Worm (Caenorhabditis elegans) whole organism, L1 larva: Measurements from ENCODE around the gene srh-129.

Source experiments
- egl-27 ChIP-seq, 2 experiments: fragments of 150-350 bp in 1 of 2; sonication (generic microtip); optimal IDR thresholded peaks; 3 replicates each; lab custom pipeline; 2017 to 2018; ENCODE audit warnings: missing biosample characterization in 2 of 2, missing genetic modification characterization in 2 of 2, missing genetic modification reagents in 2 of 2
- fos-1 ChIP-seq: fragments of 150-350 bp; optimal IDR thresholded peaks from 2 replicates; lab custom pipeline; 2014; ENCODE audit warnings: missing biosample characterization, missing genetic modification characterization
- hlh-17 ChIP-seq: fragments of 200-800 bp; sonication (Bioruptor generic); optimal IDR thresholded peaks from 2 replicates; lab custom pipeline; 2018; ENCODE audit warnings: missing genetic modification characterization, mild to moderate bottlenecking, missing compliant biosample characterization, moderate library complexity, borderline replicate concordance
- lin-13 ChIP-seq: fragments of 150-350 bp; optimal IDR thresholded peaks from 2 replicates; lab custom pipeline; 2014; ENCODE audit warnings: missing biosample characterization, missing genetic modification reagents, missing genetic modification characterization
- lin-15B ChIP-seq: fragments of 150-350 bp; sonication (generic microtip); optimal IDR thresholded peaks from 3 replicates; lab custom pipeline; 2014; ENCODE audit warnings: missing biosample characterization, missing genetic modification characterization
- nhr-76 ChIP-seq: sonication (generic microtip); optimal IDR thresholded peaks from 2 replicates; lab custom pipeline; 2017; ENCODE audit warnings: missing biosample characterization, missing genetic modification characterization
- pag-3 ChIP-seq: sonication (generic microtip); optimal IDR thresholded peaks from 2 replicates; lab custom pipeline; 2017; ENCODE audit warnings: missing genetic modification characterization, mild to moderate bottlenecking, missing compliant biosample characterization, antibody characterized with exemption, borderline replicate concordance; ENCODE audit not compliant: insufficient read depth
- pqm-1 ChIP-seq: sonication (generic microtip); optimal IDR thresholded peaks from 3 replicates; lab custom pipeline; 2017; ENCODE audit warnings: missing biosample characterization, missing genetic modification characterization
- unc-130 ChIP-seq: fragments of 150-350 bp; optimal IDR thresholded peaks from 2 replicates; lab custom pipeline; 2017; ENCODE audit warnings: missing biosample characterization, missing genetic modification characterization, inconsistent platforms
- ztf-11 ChIP-seq, 2 experiments: sonication (generic microtip); optimal IDR thresholded peaks; 2 replicates each; lab custom pipeline; 2016 to 2017; ENCODE audit warnings: missing genetic modification characterization in 2 of 2, missing biosample characterization in 1 of 2, missing compliant biosample characterization in 1 of 2

- TF ChIP-seq ztf-11 (tag; optimal IDR thresholded peaks at IDR 0.05; lab: Kevin White, UChicago) (no peak), lin-15B (tag; lab: Kevin White, UChicago) (no peak), lin-13 (GFP tag; lab: Kevin White, UChicago) (no peak), nhr-76 (no peak), hlh-17 (GFP tag; lab: Kevin White, UChicago) (no peak), egl-27 (tag; optimal IDR thresholded peaks at IDR 0.05; lab: Kevin White, UChicago) (no peak), fos-1 (tag; lab: Kevin White, UChicago) (no peak), unc-130 (tag; lab: Kevin White, UChicago) (no peak), pqm-1 (tag; lab: Kevin White, UChicago) (no peak), pag-3 (tag; lab: Kevin White, UChicago) (no peak)
Observed at ce11 chrV:5165426-5165825, 21.7 kb upstream of the srh-129 start, which contains the start of gene srw-140.
